Fruit fly (Drosophila melanogaster) whole organism, embryonic: ENCODE measurements around the gene mTor.

Source experiments
- CG11456 ChIP-seq: fragments of 200-800 bp; sonication (Bioruptor generic); IDR thresholded peaks from 3 replicates; pipeline ENCODE4 v1.3.6; 2022; ENCODE audit warnings: missing biosample characterization, missing genetic modification characterization
- CG11695 ChIP-seq: fragments of 200-800 bp; sonication (Bioruptor generic); IDR thresholded peaks from 3 replicates; pipeline ENCODE4 v1.3.6; 2022; ENCODE audit warnings: missing biosample characterization, missing genetic modification characterization
- CG15073 ChIP-seq: fragments of 200-800 bp; sonication (Bioruptor generic); optimal IDR thresholded peaks from 2 replicates; lab custom pipeline; 2016; ENCODE audit warnings: missing biosample characterization, missing genetic modification characterization
- CG15696 ChIP-seq: fragments of 200-800 bp; sonication (Bioruptor generic); optimal IDR thresholded peaks from 2 replicates; lab custom pipeline; 2019; ENCODE audit warnings: missing biosample characterization, mild to moderate bottlenecking, missing genetic modification characterization, moderate library complexity
- CG1647 ChIP-seq: fragments of 200-800 bp; sonication (Bioruptor generic); optimal IDR thresholded peaks from 3 replicates; lab custom pipeline; 2016; ENCODE audit warnings: missing biosample characterization, missing genetic modification characterization
- CG1832 ChIP-seq: fragments of 200-800 bp; sonication (Bioruptor generic); optimal IDR thresholded peaks from 2 replicates; lab custom pipeline; 2017; ENCODE audit warnings: missing biosample characterization, mild to moderate bottlenecking, missing genetic modification characterization, inconsistent platforms
- CG4617 ChIP-seq: fragments of 200-800 bp; sonication (Bioruptor generic); optimal IDR thresholded peaks from 3 replicates; lab custom pipeline; 2016; ENCODE audit warnings: missing biosample characterization, missing genetic modification characterization, borderline replicate concordance
- CG6272 ChIP-seq: fragments of 200-800 bp; sonication (Bioruptor generic); IDR thresholded peaks from 2 replicates; pipeline ENCODE4 v1.3.6; 2022; ENCODE audit warnings: missing biosample characterization, missing genetic modification characterization
- CG7372 ChIP-seq: fragments of 200-800 bp; sonication (Bioruptor generic); IDR thresholded peaks from 2 replicates; pipeline ENCODE4 v1.3.6; 2022; ENCODE audit warnings: missing biosample characterization, missing genetic modification characterization
- CG7745 ChIP-seq: fragments of 200-800 bp; sonication (Bioruptor generic); optimal IDR thresholded peaks from 2 replicates; lab custom pipeline; 2018; ENCODE audit warnings: missing biosample characterization, mild to moderate bottlenecking, missing genetic modification characterization, moderate library complexity
- CG9215 ChIP-seq: fragments of 200-800 bp; sonication (Bioruptor generic); IDR thresholded peaks from 2 replicates; pipeline ENCODE4 v1.3.6; 2022; ENCODE audit warnings: missing biosample characterization, missing genetic modification characterization
- CoRest ChIP-seq: fragments of 200-800 bp; sonication (Bioruptor generic); optimal IDR thresholded peaks from 3 replicates; lab custom pipeline; 2018; ENCODE audit warnings: missing biosample characterization, mild to moderate bottlenecking, missing genetic modification characterization, moderate library complexity
- Dip2 ChIP-seq: fragments of 200-800 bp; sonication (Bioruptor generic); IDR thresholded peaks from 2 replicates; pipeline ENCODE4 v1.3.6; 2022; ENCODE audit warnings: missing biosample characterization, missing genetic modification characterization
- Fer1 ChIP-seq: fragments of 200-800 bp; sonication (Bioruptor generic); optimal IDR thresholded peaks from 2 replicates; lab custom pipeline; 2017; ENCODE audit warnings: missing biosample characterization, mild to moderate bottlenecking, missing genetic modification characterization
- Hmr ChIP-seq: fragments of 200-800 bp; sonication (Bioruptor generic); optimal IDR thresholded peaks from 3 replicates; lab custom pipeline; 2017; ENCODE audit warnings: mild to moderate bottlenecking, missing biosample characterization, missing genetic modification reagents, missing genetic modification characterization
- Hr39 ChIP-seq: fragments of >200 bp; optimal IDR thresholded peaks from 2 replicates; lab custom pipeline; 2017
- Nf-YC ChIP-seq: fragments of 200-800 bp; optimal IDR thresholded peaks from 3 replicates; lab custom pipeline; 2019; ENCODE audit warnings: missing biosample characterization, mild to moderate bottlenecking, missing genetic modification characterization, moderate library complexity
- Scr ChIP-seq: fragments of 200-800 bp; sonication (Bioruptor generic); IDR thresholded peaks from 2 replicates; pipeline ENCODE4 v1.3.6; 2022; ENCODE audit warnings: missing biosample characterization, missing genetic modification characterization; ENCODE audit not compliant: partially characterized antibody
- Sry-β ChIP-seq: fragments of 200-800 bp; sonication (Bioruptor generic); optimal IDR thresholded peaks from 2 replicates; lab custom pipeline; 2018; ENCODE audit warnings: missing biosample characterization, mild to moderate bottlenecking, missing genetic modification characterization, moderate library complexity
- Xbp1 ChIP-seq: fragments of 200-800 bp; sonication (Bioruptor generic); optimal IDR thresholded peaks from 3 replicates; lab custom pipeline; 2016; ENCODE audit warnings: missing biosample characterization, mild to moderate bottlenecking, missing genetic modification characterization
- Xrp1 ChIP-seq: fragments of 200-800 bp; sonication (Bioruptor generic); IDR thresholded peaks from 2 replicates; pipeline ENCODE4 v1.3.6; 2022; ENCODE audit warnings: missing biosample characterization, missing genetic modification characterization
- chm ChIP-seq: fragments of 200-800 bp; sonication (Bioruptor generic); IDR thresholded peaks from 2 replicates; pipeline ENCODE4 v1.3.6; 2022; ENCODE audit warnings: missing biosample characterization, missing genetic modification characterization
- corto ChIP-seq: fragments of 200-800 bp; sonication (Bioruptor generic); optimal IDR thresholded peaks from 2 replicates; lab custom pipeline; 2016; ENCODE audit warnings: missing biosample characterization, mild to moderate bottlenecking, missing genetic modification characterization, moderate library complexity
- crol ChIP-seq: fragments of 200-800 bp; sonication (Bioruptor generic); IDR thresholded peaks from 2 replicates; pipeline ENCODE4 v1.3.6; 2022; ENCODE audit warnings: missing biosample characterization, missing genetic modification characterization
- da ChIP-seq: fragments of 200-800 bp; sonication (Bioruptor generic); optimal IDR thresholded peaks from 2 replicates; lab custom pipeline; 2016; ENCODE audit warnings: missing biosample characterization, missing genetic modification characterization
- dan ChIP-seq: fragments of 200-800 bp; sonication (Bioruptor generic); IDR thresholded peaks from 2 replicates; pipeline ENCODE4 v1.3.6; 2022; ENCODE audit warnings: missing biosample characterization, missing genetic modification characterization
- dysf ChIP-seq: fragments of 200-800 bp; sonication (Bioruptor generic); IDR thresholded peaks from 3 replicates; pipeline ENCODE4 v1.3.6; 2022; ENCODE audit warnings: missing biosample characterization, missing genetic modification characterization
- emc ChIP-seq: fragments of 200-800 bp; sonication (Bioruptor generic); optimal IDR thresholded peaks from 2 replicates; lab custom pipeline; 2016; ENCODE audit warnings: missing biosample characterization, missing genetic modification characterization
- fd64A ChIP-seq: fragments of 200-800 bp; sonication (Bioruptor generic); optimal IDR thresholded peaks from 3 replicates; lab custom pipeline; 2018; ENCODE audit warnings: missing biosample characterization, mild to moderate bottlenecking, missing genetic modification characterization
- gce ChIP-seq: fragments of 200-800 bp; sonication (Bioruptor generic); IDR thresholded peaks from 3 replicates; pipeline ENCODE4 v1.3.6; 2022; ENCODE audit warnings: missing biosample characterization, missing genetic modification characterization
- hbn ChIP-seq: fragments of 200-800 bp; sonication (Bioruptor generic); IDR thresholded peaks from 2 replicates; pipeline ENCODE4 v1.3.6; 2022; ENCODE audit warnings: missing biosample characterization, missing genetic modification characterization; ENCODE audit not compliant: partially characterized antibody
- jigr1 ChIP-seq: fragments of 200-800 bp; sonication (Bioruptor generic); IDR thresholded peaks from 3 replicates; pipeline ENCODE4 v1.3.6; 2022; ENCODE audit warnings: missing biosample characterization, missing genetic modification characterization
- jumu ChIP-seq: fragments of 200-800 bp; sonication (Bioruptor generic); optimal IDR thresholded peaks from 3 replicates; lab custom pipeline; 2016; ENCODE audit warnings: missing biosample characterization, missing genetic modification characterization
- ken ChIP-seq: fragments of 200-800 bp; sonication (Bioruptor generic); IDR thresholded peaks from 3 replicates; pipeline ENCODE4 v1.3.6; 2022; ENCODE audit warnings: missing biosample characterization, missing genetic modification characterization
- maf-S ChIP-seq: fragments of 200-800 bp; sonication (Bioruptor generic); optimal IDR thresholded peaks from 2 replicates; lab custom pipeline; 2016; ENCODE audit warnings: missing biosample characterization, missing genetic modification characterization
- mld ChIP-seq: fragments of 200-800 bp; sonication (Bioruptor generic); IDR thresholded peaks from 3 replicates; pipeline ENCODE4 v1.3.6; 2022; ENCODE audit warnings: missing biosample characterization, missing genetic modification characterization; ENCODE audit not compliant: partially characterized antibody
- otp ChIP-seq: fragments of 200-800 bp; sonication (Bioruptor generic); IDR thresholded peaks from 3 replicates; pipeline ENCODE4, ENCODE4 v1.3.6; 2022; ENCODE audit warnings: missing biosample characterization, missing genetic modification characterization
- pan ChIP-seq, 4 experiments: fragments of >200 bp in 3 of 4; fragments of 200-800 bp in 1 of 4; sonication (Bioruptor generic) in 1 of 4; optimal IDR thresholded peaks in 3 of 4; IDR thresholded peaks in 1 of 4; 2 replicates each; pipeline versions ENCODE4 v1.3.6 to Lab custom; 2017 to 2022; ENCODE audit warnings: missing biosample characterization in 2 of 4, missing genetic modification characterization in 2 of 4, mixed read lengths in 1 of 4
- pros ChIP-seq: fragments of 200-800 bp; sonication (Bioruptor generic); optimal IDR thresholded peaks from 3 replicates; lab custom pipeline; 2019; ENCODE audit warnings: missing biosample characterization, mild to moderate bottlenecking, missing genetic modification characterization, moderate library complexity
- sug ChIP-seq: fragments of 200-800 bp; optimal IDR thresholded peaks from 2 replicates; lab custom pipeline; 2019; ENCODE audit warnings: missing biosample characterization, mild to moderate bottlenecking, missing genetic modification characterization, moderate library complexity
- tll ChIP-seq, 2 experiments: fragments of 200-800 bp in 1 of 2; fragments of >200 bp in 1 of 2; sonication (Bioruptor generic) in 1 of 2; optimal IDR thresholded peaks; 2 replicates each; lab custom pipeline; 2017 to 2019; ENCODE audit warnings: missing biosample characterization in 2 of 2, missing genetic modification characterization in 2 of 2, mild to moderate bottlenecking in 1 of 2, moderate library complexity in 1 of 2
- vfl ChIP-seq: fragments of 200-800 bp; sonication (Bioruptor generic); optimal IDR thresholded peaks from 2 replicates; lab custom pipeline; 2016; ENCODE audit warnings: missing biosample characterization, missing genetic modification characterization
- vnd ChIP-seq: fragments of 200-800 bp; sonication (Bioruptor generic); IDR thresholded peaks from 3 replicates; pipeline ENCODE4 v1.3.6; 2022; ENCODE audit warnings: missing biosample characterization, missing genetic modification characterization; ENCODE audit not compliant: partially characterized antibody
- wor ChIP-seq: fragments of 200-800 bp; sonication (Bioruptor generic); IDR thresholded peaks from 2 replicates; pipeline ENCODE4 v1.3.6; 2022; ENCODE audit warnings: missing biosample characterization, missing genetic modification characterization

Gene mTor

DNA sequence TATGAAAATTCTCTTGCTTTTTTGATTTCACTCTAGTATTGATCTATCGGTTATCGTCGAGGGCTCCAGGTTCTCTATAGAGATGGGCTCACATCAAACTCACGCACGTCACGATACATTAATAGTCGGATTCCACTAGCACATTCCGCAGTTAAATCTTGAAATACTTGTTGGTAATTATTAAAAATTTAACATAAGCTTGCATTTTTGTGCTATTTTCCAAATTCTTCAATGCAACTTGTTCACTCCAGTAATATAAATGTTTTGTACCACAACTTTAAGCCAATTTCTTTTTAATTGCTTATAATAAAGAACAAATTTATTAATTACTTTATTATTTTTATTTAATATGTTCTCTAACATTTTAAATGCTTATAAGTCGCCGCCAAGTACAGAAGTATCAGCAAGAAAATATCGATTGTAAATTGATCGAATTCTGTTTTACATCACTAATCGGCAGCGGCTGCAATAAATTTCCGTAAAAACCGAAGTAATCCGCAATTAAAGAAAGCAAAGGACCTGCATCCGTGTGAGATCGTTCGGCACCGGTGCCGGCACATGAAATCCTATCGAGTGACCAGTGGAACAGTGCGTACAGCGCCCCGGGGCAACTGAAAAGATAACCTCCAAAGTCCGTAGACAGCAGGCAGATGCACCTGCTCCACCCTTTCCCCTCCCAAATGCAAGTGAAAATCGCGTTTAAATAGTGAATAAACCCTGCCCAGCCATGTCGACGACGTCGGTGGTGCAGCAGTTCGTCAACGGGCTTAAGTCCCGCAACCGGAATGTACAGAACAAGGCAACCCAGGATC, at the start of gene mTor, which contains the start of gene Vha68-1 (continued):
- TF ChIP-seq CG15073: no peak
- no peak for TF ChIP-seq pan (optimal IDR thresholded peaks at IDR 0.05; lab: Kevin White, UChicago)
- peak in 1 of 2 experiments; percentile 80 for TF ChIP-seq pan (GFP tag; optimal IDR thresholded peaks at IDR 0.05 in 1 of 2, IDR thresholded peaks at IDR 0.05 in 1 of 2)
- peak; percentile 77 for TF ChIP-seq vnd
- peak; percentile 70 for TF ChIP-seq hbn (GFP tag; lab: Robert Waterston, UW)
- TF ChIP-seq emc: peak; percentile 26
- TF ChIP-seq Xbp1 (GFP tag; lab: Kevin White, UChicago): peak; percentile 82
- no peak for TF ChIP-seq da (GFP tag; lab: Kevin White, UChicago)
- peak; percentile 82 for TF ChIP-seq CG11456
- no peak for TF ChIP-seq dan
- no peak for TF ChIP-seq pros (GFP tag; lab: Kevin White, UChicago)
- TF ChIP-seq maf-S: peak; percentile 68
- TF ChIP-seq crol: no peak
- TF ChIP-seq fd64A (GFP tag; lab: Kevin White, UChicago): no peak
- peak; percentile 46 for TF ChIP-seq Sry-β (GFP tag; lab: Kevin White, UChicago)
- TF ChIP-seq CG1832 (GFP tag; lab: Kevin White, UChicago): no peak
- TF ChIP-seq CG11695 (GFP tag; lab: Robert Waterston, UW): peak; percentile 68; the same call in 2 of the 3 replicates
- peak; percentile 64 for TF ChIP-seq vfl (GFP tag; lab: Kevin White, UChicago)
- TF ChIP-seq CG9215 (GFP tag; lab: Robert Waterston, UW): peak; percentile 84
- TF ChIP-seq mld: peak; percentile 47; the same call in 2 of the 3 replicates
- TF ChIP-seq CG7745 (tag; lab: Kevin White, UChicago): no peak
- TF ChIP-seq chm: no peak
- TF ChIP-seq wor: peak; percentile 48
- TF ChIP-seq CG15696 (tag; lab: Kevin White, UChicago): peak; percentile 73
- TF ChIP-seq CG4617 (GFP tag; lab: Kevin White, UChicago): peak; percentile 3
- no peak for TF ChIP-seq sug (tag; lab: Kevin White, UChicago)
- TF ChIP-seq CG6272 (GFP tag; lab: Robert Waterston, UW): peak; percentile 80
- no peak for TF ChIP-seq Dip2 (GFP tag; lab: Robert Waterston, UW)
- TF ChIP-seq corto: no peak
- TF ChIP-seq CoRest (tag; lab: Kevin White, UChicago): peak; percentile 90
- peak; percentile 79 for TF ChIP-seq ken (GFP tag; lab: Robert Waterston, UW)
- TF ChIP-seq otp (GFP tag; lab: Robert Waterston, UW): 0 out of 3 replicates have a peak, but pooled peaks have one; percentile 7
- peak; percentile 71 for TF ChIP-seq jumu (GFP tag; lab: Kevin White, UChicago)
- TF ChIP-seq Hmr (GFP tag; lab: Kevin White, UChicago): no peak
- peak; percentile 85 for TF ChIP-seq jigr1 (GFP tag; lab: Robert Waterston, UW)
- peak; percentile 64 for TF ChIP-seq CG7372 (GFP tag; lab: Robert Waterston, UW)
- TF ChIP-seq Hr39 (lab: Kevin White, UChicago): no peak
- TF ChIP-seq gce (GFP tag; lab: Robert Waterston, UW): peak; percentile 49; the same call in 1 of the 3 replicates
- peak; percentile 75 for TF ChIP-seq Xrp1 (GFP tag; lab: Robert Waterston, UW)
- peak; percentile 50 for TF ChIP-seq CG1647
- no peak for TF ChIP-seq tll (GFP tag; optimal IDR thresholded peaks at IDR 0.05; lab: Kevin White, UChicago)
- TF ChIP-seq Nf-YC (tag; lab: Kevin White, UChicago): no peak
- peak; percentile 90 for TF ChIP-seq Scr (GFP tag; lab: Robert Waterston, UW)
- peak; percentile 86 for TF ChIP-seq dysf (GFP tag; lab: Robert Waterston, UW)
- TF ChIP-seq Fer1 (GFP tag; lab: Kevin White, UChicago): no peak
